Fruit fly (Drosophila melanogaster): Measurements from ENCODE around the gene CG4611.

DNA sequence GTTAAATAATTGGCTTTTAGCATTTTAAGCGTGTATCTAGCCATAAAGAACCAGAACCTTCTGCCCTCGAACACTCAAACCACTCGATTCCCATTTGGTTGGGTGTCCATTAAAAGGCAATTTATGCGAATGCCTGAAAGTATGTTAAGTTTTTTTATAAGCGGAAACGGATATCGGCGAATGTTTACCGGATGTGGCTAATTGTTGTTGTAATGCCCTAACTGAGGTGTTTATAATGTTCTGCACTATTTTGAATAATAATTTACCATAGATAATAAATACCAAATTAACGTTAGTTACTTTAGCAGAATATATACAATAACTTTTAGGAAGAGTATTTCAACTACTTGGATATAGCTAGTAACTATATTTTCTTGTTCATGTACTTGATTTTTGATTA is 39.5 kb upstream of the CG4611 start:
- TF ChIP-seq Hr96 (GFP tag; optimal IDR thresholded peaks at IDR 0.05): no peak
- no peak for TF ChIP-seq CG7101 (tag; optimal IDR thresholded peaks at IDR 0.05)
- no peak for TF ChIP-seq Clk (GFP tag; optimal IDR thresholded peaks at IDR 0.05)

All from whole organism, adult.